Worm (Caenorhabditis elegans) whole organism, late embryonic: ENCODE results near the gene mec-1.

Experiments used
- ceh-9 ChIP-seq: sonication (generic microtip); optimal IDR thresholded peaks from 2 replicates; lab custom pipeline; 2016; ENCODE audit warnings: mild to moderate bottlenecking, missing genetic modification characterization, inconsistent platforms, missing compliant biosample characterization
- hlh-15 ChIP-seq: sonication (generic microtip); optimal IDR thresholded peaks from 2 replicates; lab custom pipeline; 2016; ENCODE audit warnings: missing genetic modification characterization, missing compliant biosample characterization
- hlh-30 ChIP-seq: sonication (generic microtip); optimal IDR thresholded peaks from 2 replicates; lab custom pipeline; 2017; ENCODE audit warnings: antibody characterized with exemption, missing genetic modification characterization, missing compliant biosample characterization; ENCODE audit not compliant: insufficient read depth
- mec-3 ChIP-seq: sonication (generic microtip); optimal IDR thresholded peaks from 2 replicates; lab custom pipeline; 2016; ENCODE audit warnings: borderline replicate concordance, missing genetic modification characterization, missing compliant biosample characterization
- pag-3 ChIP-seq: sonication (generic microtip); optimal IDR thresholded peaks from 2 replicates; lab custom pipeline; 2016; ENCODE audit warnings: missing compliant biosample characterization, missing genetic modification characterization, borderline replicate concordance
- unc-3 ChIP-seq, 2 experiments: fragments of 200-800 bp in 1 of 2; sonication (Bioruptor generic) in 1 of 2; sonication (generic microtip) in 1 of 2; conservative IDR thresholded peaks in 1 of 2; optimal IDR thresholded peaks in 1 of 2; 2 replicates each; pipeline versions ENCODE4 v1.3.6 to Lab custom; 2016 to 2022; ENCODE audit warnings: missing compliant biosample characterization in 2 of 2, missing genetic modification characterization in 2 of 2, missing genetic modification reagents in 1 of 2

DNA sequence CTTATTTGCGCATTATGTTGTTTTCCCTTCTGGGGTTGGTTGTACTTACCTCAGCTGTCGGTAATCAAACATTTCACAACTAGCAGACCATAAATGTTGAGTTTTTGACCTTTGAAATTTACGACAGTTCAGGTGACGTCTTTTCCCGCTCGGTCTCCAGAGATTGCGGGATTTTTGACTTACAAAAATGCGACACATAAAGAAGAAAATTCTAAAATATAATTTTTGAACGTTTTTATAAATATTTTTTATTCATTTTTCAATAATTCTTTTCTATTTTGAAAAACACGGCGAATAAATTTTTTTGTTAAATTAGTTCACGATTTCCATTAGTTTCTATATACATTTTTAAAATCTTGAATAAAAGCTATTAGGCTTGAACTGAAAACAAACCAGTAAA is 26.5 kb downstream of the mec-1 start, which contains the start of gene nhr-161:
- TF ChIP-seq hlh-30 (tag; lab: Kevin White, UChicago) = no peak
- TF ChIP-seq mec-3 (tag; lab: Kevin White, UChicago) = no peak
- no peak for TF ChIP-seq pag-3 (tag; lab: Kevin White, UChicago)
- no peak for TF ChIP-seq hlh-15 (tag; lab: Kevin White, UChicago)
- TF ChIP-seq unc-3 (GFP tag; conservative IDR thresholded peaks at IDR 0.05; lab: Robert Waterston, UW) = no peak
- TF ChIP-seq unc-3 (tag; optimal IDR thresholded peaks at IDR 0.05; lab: Kevin White, UChicago) = no peak
- TF ChIP-seq ceh-9 (tag; lab: Kevin White, UChicago) = no peak
